Fruit fly (Drosophila melanogaster): ENCODE results near the gene Cyp305a1.

The Cyp305a1 gene

dm6 chr3L:19845047-19845906 lies 32.1 kb upstream of the Cyp305a1 start, which contains the start of gene Papss (continued):
- TF ChIP-seq Hand (GFP tag; optimal IDR thresholded peaks at IDR 0.05) (peak; percentile 23), CG11398 (GFP tag; optimal IDR thresholded peaks at IDR 0.05) (no peak), sens (GFP tag) (peak; percentile 82), CG6175 (GFP tag; IDR thresholded peaks at IDR 0.05) (no peak), slp2 (GFP tag; optimal IDR thresholded peaks at IDR 0.05) (no peak), tgo (GFP tag; IDR thresholded peaks at IDR 0.05) (0 out of 3 replicates have a peak, but pooled peaks have one; percentile 20), yki (optimal IDR thresholded peaks at IDR 0.05) (no peak), BtbVII (GFP tag; optimal IDR thresholded peaks at IDR 0.05) (peak; percentile 29), eyg (GFP tag; optimal IDR thresholded peaks at IDR 0.05) (peak; percentile 14), CG11093 (GFP tag; IDR thresholded peaks at IDR 0.05) (no peak), Lhr (GFP tag; optimal IDR thresholded peaks at IDR 0.05) (no peak), CG11695 (GFP tag; IDR thresholded peaks at IDR 0.05) (no peak), hth (optimal IDR thresholded peaks at IDR 0.05) (no peak), CG5180 (GFP tag; optimal IDR thresholded peaks at IDR 0.05) (no peak), CG17912 (GFP tag; optimal IDR thresholded peaks at IDR 0.05) (no peak), Hr3 (GFP tag; optimal IDR thresholded peaks at IDR 0.05) (no peak), Meics (GFP tag; optimal IDR thresholded peaks at IDR 0.05) (peak; percentile 26), Optix (GFP tag; IDR thresholded peaks at IDR 0.05) (no peak), Six4 (GFP tag; optimal IDR thresholded peaks at IDR 0.05) (peak; percentile 27), nerfin-2 (GFP tag; IDR thresholded peaks at IDR 0.05; ENCODE audit: partially characterized antibody) (peak; percentile 56), CG9932 (GFP tag; IDR thresholded peaks at IDR 0.05) (peak; percentile 70), ro (GFP tag; IDR thresholded peaks at IDR 0.05) (no peak), Ets97D (GFP tag; optimal IDR thresholded peaks at IDR 0.05) (no peak), lab (GFP tag; optimal IDR thresholded peaks at IDR 0.05) (peak; percentile 86), CG34224 (GFP tag; IDR thresholded peaks at IDR 0.05; ENCODE audit: partially characterized antibody) (peak; percentile 88), trem (tag; optimal IDR thresholded peaks at IDR 0.05) (peak; percentile 67), CG12391 (tag; optimal IDR thresholded peaks at IDR 0.05) (peak; percentile 57), CG10979 (tag; optimal IDR thresholded peaks at IDR 0.05) (peak; percentile 27), dimm (GFP tag; IDR thresholded peaks at IDR 0.05) (no peak), Atf3 (GFP tag; optimal IDR thresholded peaks at IDR 0.05) (no peak), Spps (tag; optimal IDR thresholded peaks at IDR 0.05) (no peak), CG7987 (GFP tag; optimal IDR thresholded peaks at IDR 0.05) (no peak), klu (GFP tag; IDR thresholded peaks at IDR 0.05) (no peak), CG34376 (GFP tag; optimal IDR thresholded peaks at IDR 0.05) (peak; percentile 69), bcd (GFP tag; optimal IDR thresholded peaks at IDR 0.05) (no peak), CG5245 (GFP tag; optimal IDR thresholded peaks at IDR 0.05) (no peak), Abd-B (GFP tag; optimal IDR thresholded peaks at IDR 0.05) (no peak), CG12071 (GFP tag; optimal IDR thresholded peaks at IDR 0.05) (peak; percentile 49), bsh (GFP tag; optimal IDR thresholded peaks at IDR 0.05) (no peak), CG6854 (GFP tag; optimal IDR thresholded peaks at IDR 0.05) (peak; percentile 12), gcm (GFP tag; optimal IDR thresholded peaks at IDR 0.05) (no peak), so (GFP tag; IDR thresholded peaks at IDR 0.05) (no peak), hb (GFP tag; IDR thresholded peaks at IDR 0.05; ENCODE audit: partially characterized antibody) (peak; percentile 60; the same call in 2 of the 3 replicates), gce (GFP tag; IDR thresholded peaks at IDR 0.05) (no peak), zen2 (GFP tag; IDR thresholded peaks at IDR 0.05; ENCODE audit: partially characterized antibody) (peak; percentile 77; the same call in 2 of the 3 replicates), Taf1 (GFP tag; IDR thresholded peaks at IDR 0.05) (no peak), B-H1 (GFP tag; IDR thresholded peaks at IDR 0.05) (no peak), CG6791 (GFP tag; IDR thresholded peaks at IDR 0.05; ENCODE audit: partially characterized antibody) (peak; percentile 82), Bgb (GFP tag; IDR thresholded peaks at IDR 0.05; ENCODE audit: partially characterized antibody) (peak; percentile 82)
